Worm (Caenorhabditis elegans): Measurements from ENCODE around the gene T19C9.10.

The T19C9.10 gene

ce11 chrV:17225389-17225788, 11.0 kb upstream of the T19C9.10 start, which contains the start of gene scl-25:
scl-25 (plus strand) TSS chrV:17225689.
- no peak for TF ChIP-seq nfya-2 (GFP tag; IDR thresholded peaks at IDR 0.05)
- TF ChIP-seq repo-1 (tag; optimal IDR thresholded peaks at IDR 0.05): no peak
- no peak for TF ChIP-seq ztf-22 (GFP tag; optimal IDR thresholded peaks at IDR 0.05)
- TF ChIP-seq snpc-3.4 (tag; optimal IDR thresholded peaks at IDR 0.05): no peak
- TF ChIP-seq snpc-1.3 (tag; optimal IDR thresholded peaks at IDR 0.05; ENCODE audit: insufficient read depth): no peak
- no peak for TF ChIP-seq aptf-3 (GFP tag; IDR thresholded peaks at IDR 0.05)
- TF ChIP-seq tlf-1 (GFP tag; optimal IDR thresholded peaks at IDR 0.05): no peak

- no peak for TF ChIP-seq ztf-3 (GFP tag; optimal IDR thresholded peaks at IDR 0.05)
- TF ChIP-seq lin-40 (tag; optimal IDR thresholded peaks at IDR 0.05): no peak
- no peak for TF ChIP-seq hsf-1 (GFP tag; IDR thresholded peaks at IDR 0.05)
- no peak for TF ChIP-seq cebp-1 (GFP tag; IDR thresholded peaks at IDR 0.05)
- no peak for TF ChIP-seq cebp-1 (tag; optimal IDR thresholded peaks at IDR 0.05)
- no peak for TF ChIP-seq lin-35 (GFP tag; optimal IDR thresholded peaks at IDR 0.05)
- no peak for TF ChIP-seq nfya-2 (GFP tag; IDR thresholded peaks at IDR 0.05)
- TF ChIP-seq lsl-1 (GFP tag; optimal IDR thresholded peaks at IDR 0.05): no peak
- TF ChIP-seq akir-1 (GFP tag; optimal IDR thresholded peaks at IDR 0.05): no peak
- TF ChIP-seq zfh-2 (GFP tag; conservative IDR thresholded peaks at IDR 0.05): no peak
- TF ChIP-seq hmg-1.2 (GFP tag; IDR thresholded peaks at IDR 0.05): no peak
- TF ChIP-seq ztf-25 (GFP tag; IDR thresholded peaks at IDR 0.05): no peak
- TF ChIP-seq B0035.1 (tag; optimal IDR thresholded peaks at IDR 0.05): no peak
- TF ChIP-seq fkh-3 (tag; optimal IDR thresholded peaks at IDR 0.05): no peak
These were observed 10.3 kb upstream of the T19C9.10 start, which contains the start of gene srh-112 for ce11 chrV:17226119-17226518. srh-112 (minus strand) TSS chrV:17226219.

ce11 chrV:17232403-17232802, 4.0 kb upstream of the T19C9.10 start:
- TF ChIP-seq unc-130 (GFP tag; optimal IDR thresholded peaks at IDR 0.05) (no peak), fkh-3 (tag; optimal IDR thresholded peaks at IDR 0.05) (no peak), snpc-1.3 (tag; optimal IDR thresholded peaks at IDR 0.05; ENCODE audit: insufficient read depth) (no peak), tlf-1 (GFP tag; optimal IDR thresholded peaks at IDR 0.05) (no peak), tbp1 (GFP tag; optimal IDR thresholded peaks at IDR 0.05) (no peak), ceh-40 (GFP tag; IDR thresholded peaks at IDR 0.05) (no peak), xnd-1 (tag; optimal IDR thresholded peaks at IDR 0.05) (no peak), nhr-120 (GFP tag; IDR thresholded peaks at IDR 0.05) (no peak), mes-4 (tag; optimal IDR thresholded peaks at IDR 0.05) (no peak), B0261.1 (tag; optimal IDR thresholded peaks at IDR 0.05) (no peak), ztf-3 (GFP tag; optimal IDR thresholded peaks at IDR 0.05) (no peak), F52B5.7 (tag; optimal IDR thresholded peaks at IDR 0.05) (no peak)

- TF ChIP-seq cebp-2 (GFP tag; IDR thresholded peaks at IDR 0.05) (no peak), mxl-1 (tag; optimal IDR thresholded peaks at IDR 0.05) (no peak), ccch-3 (GFP tag; optimal IDR thresholded peaks at IDR 0.05) (no peak), nhr-80 (tag; optimal IDR thresholded peaks at IDR 0.05) (peak; percentile 55)
These were observed 2.4 kb downstream of the T19C9.10 start, which contains the start of gene T19C9.8 for ce11 chrV:17238799-17239198. T19C9.8 (plus strand) TSS chrV:17239097.

ce11 chrV:17240579-17241277, 4.3 kb downstream of the T19C9.10 start:
- TF ChIP-seq Y79H2A.3 (GFP tag; conservative IDR thresholded peaks at IDR 0.05): no peak
- no peak for TF ChIP-seq nfya-2 (GFP tag; IDR thresholded peaks at IDR 0.05)
- no peak for TF ChIP-seq nhr-27 (tag; optimal IDR thresholded peaks at IDR 0.05)
- no peak for TF ChIP-seq ceh-27 (GFP tag; optimal IDR thresholded peaks at IDR 0.05)
- no peak for TF ChIP-seq ztf-28 (GFP tag; IDR thresholded peaks at IDR 0.05)
- no peak for TF ChIP-seq ceh-40 (GFP tag; IDR thresholded peaks at IDR 0.05)
- no peak for TF ChIP-seq lin-26 (GFP tag; IDR thresholded peaks at IDR 0.05)
- TF ChIP-seq zfh-2 (GFP tag; conservative IDR thresholded peaks at IDR 0.05): peak; percentile 82
- no peak for TF ChIP-seq ceh-58 (GFP tag; IDR thresholded peaks at IDR 0.05)
- 0 out of 2 replicates have a peak, but pooled peaks have one; percentile 45 for TF ChIP-seq sea-2 (GFP tag; IDR thresholded peaks at IDR 0.05)
- no peak for TF ChIP-seq egl-18 (GFP tag; IDR thresholded peaks at IDR 0.05)
- TF ChIP-seq ztf-26 (tag; optimal IDR thresholded peaks at IDR 0.05): no peak
- 0 out of 2 replicates have a peak, but pooled peaks have one; percentile 13 for TF ChIP-seq F37B4.10 (GFP tag; IDR thresholded peaks at IDR 0.05)
- TF ChIP-seq F10E7.11 (tag; optimal IDR thresholded peaks at IDR 0.05): no peak
